Fruit fly (Drosophila melanogaster) whole organism, wandering third instar larva: ENCODE data around the gene CG7330.

Source experiments
- Abd-B ChIP-seq: fragments of >200 bp; optimal IDR thresholded peaks from 2 replicates; lab custom pipeline; 2017; ENCODE audit warnings: missing biosample characterization, missing genetic modification characterization
- CG32264 ChIP-seq: fragments of 200-800 bp; sonication (Bioruptor generic); optimal IDR thresholded peaks from 2 replicates; lab custom pipeline; 2016; ENCODE audit warnings: missing biosample characterization, missing genetic modification characterization
- CG9705 ChIP-seq: fragments of 200-800 bp; sonication (Bioruptor generic); optimal IDR thresholded peaks from 2 replicates; lab custom pipeline; 2018; ENCODE audit warnings: missing biosample characterization, mild to moderate bottlenecking, missing genetic modification characterization
- CrebA ChIP-seq: fragments of 200-800 bp; sonication (Bioruptor generic); optimal IDR thresholded peaks from 2 replicates; lab custom pipeline; 2016; ENCODE audit warnings: missing biosample characterization, mild to moderate bottlenecking, missing genetic modification characterization, borderline replicate concordance
- Dif ChIP-seq: fragments of 200-275, 200-300 bp; sonication (Bioruptor generic); optimal IDR thresholded peaks from 2 replicates; lab custom pipeline; 2018; ENCODE audit warnings: missing biosample characterization, missing genetic modification characterization; ENCODE audit not compliant: partially characterized antibody
- HLH106 ChIP-seq: fragments of 200-800 bp; optimal IDR thresholded peaks from 3 replicates; lab custom pipeline; 2019; ENCODE audit warnings: missing biosample characterization, mild to moderate bottlenecking, missing genetic modification characterization, moderate library complexity
- Hnf4 ChIP-seq: fragments of 200-800 bp; sonication (Bioruptor generic); optimal IDR thresholded peaks from 2 replicates; lab custom pipeline; 2016; ENCODE audit warnings: missing biosample characterization, mild to moderate bottlenecking, missing genetic modification characterization
- Hr83 ChIP-seq: fragments of 200-300 bp; sonication (Bioruptor generic); optimal IDR thresholded peaks from 2 replicates; lab custom pipeline; 2016; ENCODE audit warnings: missing biosample characterization, mild to moderate bottlenecking, missing genetic modification characterization, moderate library complexity; ENCODE audit not compliant: poor library complexity, severe bottlenecking
- Jra ChIP-seq: sonication (Bioruptor generic); optimal IDR thresholded peaks from 2 replicates; lab custom pipeline; 2016; ENCODE audit warnings: missing biosample characterization, missing genetic modification characterization
- Mio ChIP-seq: sonication (Bioruptor generic); optimal IDR thresholded peaks from 2 replicates; lab custom pipeline; 2016; ENCODE audit warnings: missing biosample characterization, missing genetic modification characterization
- OdsH ChIP-seq: fragments of 200-800 bp; sonication (Bioruptor generic); optimal IDR thresholded peaks from 2 replicates; lab custom pipeline; 2016; ENCODE audit warnings: missing biosample characterization, mild to moderate bottlenecking, missing genetic modification characterization
- Rel ChIP-seq, 2 experiments: fragments of 200-800 bp; sonication (Bioruptor generic) in 1 of 2; optimal IDR thresholded peaks; 2 replicates in 1 of 2; 3 replicates in 1 of 2; lab custom pipeline; 2016 to 2019; ENCODE audit warnings: mild to moderate bottlenecking in 2 of 2, missing biosample characterization in 2 of 2, missing genetic modification characterization in 2 of 2, moderate library complexity in 1 of 2
- Sp1 ChIP-seq: fragments of 200-800 bp; sonication (Bioruptor generic); optimal IDR thresholded peaks from 3 replicates; lab custom pipeline; 2019; ENCODE audit warnings: missing biosample characterization, mild to moderate bottlenecking, missing genetic modification characterization, moderate library complexity
- Vsx2 ChIP-seq: fragments of 200-300, 225-300 bp; sonication (Bioruptor generic); optimal IDR thresholded peaks from 2 replicates; lab custom pipeline; 2018; ENCODE audit warnings: missing biosample characterization, missing genetic modification characterization; ENCODE audit not compliant: partially characterized antibody
- brk ChIP-seq: fragments of 200-800 bp; sonication (Bioruptor generic); optimal IDR thresholded peaks from 2 replicates; lab custom pipeline; 2016; ENCODE audit warnings: missing biosample characterization, mild to moderate bottlenecking, missing genetic modification characterization
- dl ChIP-seq, 2 experiments: fragments of 175-275, 200-275 bp in 1 of 2; fragments of 200-275 bp in 1 of 2; sonication (Bioruptor generic); optimal IDR thresholded peaks; lab custom pipeline; 2018; ENCODE audit warnings: mild to moderate bottlenecking in 2 of 2, missing biosample characterization in 2 of 2, missing genetic modification characterization in 2 of 2, moderate library complexity in 2 of 2; ENCODE audit not compliant: partially characterized antibody in 2 of 2, insufficient read depth in 1 of 2
- dmrt93B ChIP-seq: fragments of 200-800 bp; sonication (Bioruptor generic); optimal IDR thresholded peaks from 2 replicates; lab custom pipeline; 2018; ENCODE audit warnings: missing biosample characterization, mild to moderate bottlenecking, missing genetic modification characterization
- dsf ChIP-seq: sonication (Bioruptor generic); optimal IDR thresholded peaks from 2 replicates; lab custom pipeline; 2016; ENCODE audit warnings: missing biosample characterization, missing genetic modification characterization, borderline replicate concordance
- ey ChIP-seq: fragments of 200-800 bp; sonication (Bioruptor generic); optimal IDR thresholded peaks from 2 replicates; lab custom pipeline; 2016; ENCODE audit warnings: missing biosample characterization, missing genetic modification characterization
- foxo ChIP-seq, 2 experiments: fragments of 200-800 bp; sonication (Bioruptor generic); optimal IDR thresholded peaks; 2 replicates in 1 of 2; 3 replicates in 1 of 2; lab custom pipeline; 2016 to 2017; ENCODE audit warnings: missing biosample characterization in 2 of 2, missing genetic modification characterization in 2 of 2
- fru ChIP-seq: fragments of 200-800 bp; sonication (Bioruptor generic); optimal IDR thresholded peaks from 3 replicates; lab custom pipeline; 2016; ENCODE audit warnings: missing biosample characterization, mild to moderate bottlenecking, missing genetic modification characterization
- h ChIP-seq: fragments of 200-800 bp; sonication (Bioruptor generic); optimal IDR thresholded peaks from 3 replicates; lab custom pipeline; 2016; ENCODE audit warnings: missing biosample characterization, mild to moderate bottlenecking, missing genetic modification characterization
- jim ChIP-seq: fragments of 175-275, 200-325 bp; sonication (Bioruptor generic); optimal IDR thresholded peaks from 2 replicates; lab custom pipeline; 2016; ENCODE audit warnings: missing biosample characterization, mild to moderate bottlenecking, missing genetic modification characterization
- lola ChIP-seq: fragments of >200 bp; optimal IDR thresholded peaks from 2 replicates; lab custom pipeline; 2017; ENCODE audit warnings: missing biosample characterization, missing genetic modification characterization
- pan ChIP-seq: fragments of >200 bp; optimal IDR thresholded peaks from 2 replicates; lab custom pipeline; 2017
- psq ChIP-seq: fragments of 200-800 bp; sonication (Bioruptor generic); optimal IDR thresholded peaks from 3 replicates; lab custom pipeline; 2017; ENCODE audit warnings: missing biosample characterization, mild to moderate bottlenecking, missing genetic modification characterization, moderate library complexity
- rgr ChIP-seq: fragments of 200-800 bp; sonication (Bioruptor generic); optimal IDR thresholded peaks from 3 replicates; lab custom pipeline; 2016; ENCODE audit warnings: missing biosample characterization, mild to moderate bottlenecking, missing genetic modification characterization
- sv ChIP-seq: fragments of 200-800 bp; sonication (Bioruptor generic); optimal IDR thresholded peaks from 3 replicates; lab custom pipeline; 2016; ENCODE audit warnings: missing biosample characterization, missing genetic modification characterization
- tai ChIP-seq: sonication (Bioruptor generic); optimal IDR thresholded peaks from 2 replicates; lab custom pipeline; 2016; ENCODE audit warnings: missing biosample characterization, missing genetic modification characterization
- usp ChIP-seq: fragments of >200 bp; optimal IDR thresholded peaks from 2 replicates; lab custom pipeline; 2017; ENCODE audit warnings: missing biosample characterization, missing genetic modification characterization

CG7330 gene

dm6 chr3L:18139184-18139629 is 9.5 kb upstream of the CG7330 start, which contains the start of gene geko:
TSS of gene geko (plus strand) at chr3L:18139402.
- no peak for TF ChIP-seq usp
- peak; percentile 54 for TF ChIP-seq tai
- peak; percentile 10 for TF ChIP-seq fru (GFP tag; lab: Kevin White, UChicago)
- TF ChIP-seq OdsH: no peak
- peak; percentile 38 for TF ChIP-seq CrebA (GFP tag; lab: Kevin White, UChicago)
- TF ChIP-seq Dif (GFP tag; lab: Kevin White, UChicago): peak; percentile 83
- TF ChIP-seq sv (GFP tag; lab: Kevin White, UChicago): no peak
- TF ChIP-seq pan (lab: Kevin White, UChicago): no peak
- peak; percentile 10 for TF ChIP-seq Hnf4 (GFP tag; lab: Kevin White, UChicago)
- no peak for TF ChIP-seq Sp1 (GFP tag; lab: Kevin White, UChicago)
- TF ChIP-seq Hr83: no peak
- TF ChIP-seq Mio (GFP tag; lab: Kevin White, UChicago): no peak
- no peak for TF ChIP-seq foxo (GFP tag; optimal IDR thresholded peaks at IDR 0.05; lab: Kevin White, UChicago)
- TF ChIP-seq dmrt93B (GFP tag; lab: Kevin White, UChicago): no peak
- peak; percentile 14 to 63 for TF ChIP-seq dl (GFP tag; optimal IDR thresholded peaks at IDR 0.05; lab: Kevin White, UChicago; ENCODE audit: insufficient read depth in 1 of 2, partially characterized antibody in 2 of 2)
- TF ChIP-seq, all 38 proteins: peak for 6

- TF ChIP-seq usp (no peak), CG9705 (GFP tag; lab: Kevin White, UChicago) (no peak), ey (peak; percentile 31), h (GFP tag; lab: Kevin White, UChicago) (peak; percentile 83), Hnf4 (GFP tag; lab: Kevin White, UChicago) (peak; percentile 40), pan (lab: Kevin White, UChicago) (no peak), tai (peak; percentile 45), fru (GFP tag; lab: Kevin White, UChicago) (peak; percentile 24), Hr83 (peak; percentile 34), OdsH (peak; percentile 55), foxo (GFP tag; optimal IDR thresholded peaks at IDR 0.05; lab: Kevin White, UChicago) (peak in 1 of 2 experiments; percentile 39), rgr (GFP tag; lab: Kevin White, UChicago) (peak; percentile 68), HLH106 (tag; lab: Kevin White, UChicago) (no peak)
- TF ChIP-seq, all 38 proteins: peak for 9
Measured at dm6 chr3L:18142969-18143368, 5.8 kb upstream of the CG7330 start.

dm6 chr3L:18144620-18145019 is 4.1 kb upstream of the CG7330 start:
- TF ChIP-seq dsf (no peak), CrebA (GFP tag; lab: Kevin White, UChicago) (no peak), dl (GFP tag; optimal IDR thresholded peaks at IDR 0.05; lab: Kevin White, UChicago; ENCODE audit: insufficient read depth in 1 of 2, partially characterized antibody in 2 of 2) (no peak), Hnf4 (GFP tag; lab: Kevin White, UChicago) (no peak), brk (GFP tag; lab: Kevin White, UChicago) (no peak)
- TF ChIP-seq, all 38 proteins: peak for 0

dm6 chr3L:18146833-18147232 is 1.9 kb upstream of the CG7330 start:
- TF ChIP-seq OdsH (no peak), Sp1 (GFP tag; lab: Kevin White, UChicago) (no peak), Rel (GFP tag; optimal IDR thresholded peaks at IDR 0.05; lab: Kevin White, UChicago) (no peak), Rel (tag; optimal IDR thresholded peaks at IDR 0.05; lab: Kevin White, UChicago) (no peak), Jra (GFP tag; lab: Kevin White, UChicago) (no peak), usp (no peak), lola (GFP tag; lab: Kevin White, UChicago) (no peak), ey (no peak), Hnf4 (GFP tag; lab: Kevin White, UChicago) (no peak)

dm6 chr3L:18147596-18147995 is 1.1 kb upstream of the CG7330 start:
- TF ChIP-seq psq (GFP tag; lab: Kevin White, UChicago) (no peak), OdsH (no peak), CG32264 (no peak), jim (no peak), Abd-B (GFP tag; lab: Kevin White, UChicago) (no peak), lola (GFP tag; lab: Kevin White, UChicago) (no peak), Vsx2 (GFP tag; lab: Kevin White, UChicago) (no peak)
- TF ChIP-seq, all 38 proteins: peak for 0
